Worm (Caenorhabditis elegans) whole organism, L3 larva: ENCODE data around the gene dhs-27.

Experiments used
- ZK546.5 ChIP-seq: sonication (generic microtip); optimal IDR thresholded peaks from 2 replicates; lab custom pipeline; 2017; ENCODE audit warnings: missing biosample characterization, missing genetic modification characterization
- aly-2 ChIP-seq: fragments of 150-350 bp; optimal IDR thresholded peaks from 2 replicates; lab custom pipeline; 2014; ENCODE audit warnings: missing biosample characterization, missing genetic modification characterization
- ama-1 ChIP-seq: fragments of 150-350 bp; optimal IDR thresholded peaks from 2 replicates; lab custom pipeline; 2018
- ceh-28 ChIP-seq: fragments of 150-350 bp; optimal IDR thresholded peaks from 2 replicates; lab custom pipeline; 2014; ENCODE audit warnings: missing biosample characterization, missing genetic modification reagents, missing genetic modification characterization
- daf-12 ChIP-seq: fragments of 150-350 bp; optimal IDR thresholded peaks from 2 replicates; lab custom pipeline; 2014; ENCODE audit warnings: missing biosample characterization, missing genetic modification reagents, missing genetic modification characterization
- egl-27 ChIP-seq: sonication (generic microtip); optimal IDR thresholded peaks from 4 replicates; lab custom pipeline; 2017; ENCODE audit warnings: missing biosample characterization, missing genetic modification reagents, missing genetic modification characterization
- elt-1 ChIP-seq: fragments of 150-350 bp; optimal IDR thresholded peaks from 2 replicates; lab custom pipeline; 2014; ENCODE audit warnings: missing biosample characterization, missing genetic modification characterization
- elt-2 ChIP-seq: sonication (generic microtip); optimal IDR thresholded peaks from 2 replicates; lab custom pipeline; 2016; ENCODE audit warnings: missing genetic modification reagents, mild to moderate bottlenecking, missing genetic modification characterization, missing compliant biosample characterization
- elt-3 ChIP-seq, 3 experiments: fragments of 150-350 bp in 1 of 3; sonication (generic microtip) in 2 of 3; optimal IDR thresholded peaks; 2 replicates in 2 of 3; 4 replicates in 1 of 3; lab custom pipeline; 2014 to 2017; ENCODE audit warnings: missing biosample characterization in 3 of 3, missing genetic modification characterization in 3 of 3
- fkh-2 ChIP-seq: fragments of 150-350 bp; optimal IDR thresholded peaks from 2 replicates; lab custom pipeline; 2014; ENCODE audit warnings: missing biosample characterization, missing genetic modification reagents, missing genetic modification characterization
- fos-1 ChIP-seq: fragments of 150-350 bp; optimal IDR thresholded peaks from 2 replicates; lab custom pipeline; 2014; ENCODE audit warnings: missing biosample characterization, missing genetic modification characterization
- hmg-11 ChIP-seq: sonication (generic microtip); optimal IDR thresholded peaks from 2 replicates; lab custom pipeline; 2016; ENCODE audit warnings: missing genetic modification characterization, missing compliant biosample characterization
- jun-1 ChIP-seq: fragments of 150-350 bp; optimal IDR thresholded peaks from 2 replicates; lab custom pipeline; 2014; ENCODE audit warnings: missing biosample characterization, missing genetic modification reagents, missing genetic modification characterization
- lsy-12 ChIP-seq: sonication (generic microtip); optimal IDR thresholded peaks from 2 replicates; lab custom pipeline; 2016; ENCODE audit warnings: mild to moderate bottlenecking, missing genetic modification characterization, missing compliant biosample characterization
- mdl-1 ChIP-seq: fragments of 150-350 bp; optimal IDR thresholded peaks from 2 replicates; lab custom pipeline; 2014; ENCODE audit warnings: missing biosample characterization, missing genetic modification characterization
- nfya-1 ChIP-seq: sonication (generic microtip); optimal IDR thresholded peaks from 2 replicates; lab custom pipeline; 2017; ENCODE audit warnings: missing genetic modification characterization, mild to moderate bottlenecking, missing compliant biosample characterization, antibody characterized with exemption, moderate library complexity; ENCODE audit not compliant: insufficient read depth
- nhr-11 ChIP-seq: fragments of 150-350 bp; optimal IDR thresholded peaks from 2 replicates; lab custom pipeline; 2014; ENCODE audit warnings: missing biosample characterization, missing genetic modification characterization
- nhr-12 ChIP-seq: fragments of 150-350 bp; optimal IDR thresholded peaks from 2 replicates; lab custom pipeline; 2014; ENCODE audit warnings: missing biosample characterization, missing genetic modification characterization
- nhr-25 ChIP-seq: sonication (generic microtip); optimal IDR thresholded peaks from 2 replicates; lab custom pipeline; 2017; ENCODE audit warnings: missing biosample characterization, missing genetic modification characterization
- nhr-28 ChIP-seq: fragments of 150-350 bp; optimal IDR thresholded peaks from 2 replicates; lab custom pipeline; 2014; ENCODE audit warnings: missing biosample characterization, missing genetic modification characterization
- nhr-43 ChIP-seq: sonication (generic microtip); optimal IDR thresholded peaks from 2 replicates; lab custom pipeline; 2016; ENCODE audit warnings: mild to moderate bottlenecking, missing genetic modification characterization, missing compliant biosample characterization; ENCODE audit not compliant: poor library complexity, severe bottlenecking
- nhr-67 ChIP-seq: fragments of 150-350 bp; optimal IDR thresholded peaks from 2 replicates; lab custom pipeline; 2014; ENCODE audit warnings: missing biosample characterization, missing genetic modification characterization
- nhr-76 ChIP-seq: fragments of 150-350 bp; sonication (generic microtip); optimal IDR thresholded peaks from 5 replicates; lab custom pipeline; 2014; ENCODE audit warnings: missing biosample characterization, missing genetic modification characterization
- nhr-77 ChIP-seq: fragments of 150-350 bp; optimal IDR thresholded peaks from 2 replicates; lab custom pipeline; 2014; ENCODE audit warnings: missing biosample characterization, missing genetic modification characterization
- pha-4 ChIP-seq: fragments of 150-350 bp; optimal IDR thresholded peaks from 2 replicates; lab custom pipeline; 2014; ENCODE audit warnings: missing biosample characterization, missing genetic modification reagents, missing genetic modification characterization
- pqm-1 ChIP-seq: fragments of 150-350 bp; optimal IDR thresholded peaks from 2 replicates; lab custom pipeline; 2017; ENCODE audit warnings: missing biosample characterization, missing genetic modification characterization, inconsistent platforms
- skn-1 ChIP-seq: fragments of 150-350 bp; optimal IDR thresholded peaks from 2 replicates; lab custom pipeline; 2014; ENCODE audit warnings: missing biosample characterization, missing genetic modification characterization
- snpc-4 ChIP-seq: fragments of 150-350 bp; optimal IDR thresholded peaks from 2 replicates; lab custom pipeline; 2014; ENCODE audit warnings: missing biosample characterization, missing genetic modification characterization
- tbx-2 ChIP-seq: sonication (generic microtip); optimal IDR thresholded peaks from 2 replicates; lab custom pipeline; 2016; ENCODE audit warnings: mild to moderate bottlenecking, missing genetic modification characterization, missing compliant biosample characterization
- unc-39 ChIP-seq: sonication (generic microtip); optimal IDR thresholded peaks from 4 replicates; lab custom pipeline; 2017; ENCODE audit warnings: missing biosample characterization, missing genetic modification characterization
- zag-1 ChIP-seq: fragments of 150-350 bp; optimal IDR thresholded peaks from 2 replicates; lab custom pipeline; 2014; ENCODE audit warnings: missing biosample characterization, missing genetic modification characterization
- ztf-11 ChIP-seq: fragments of 150-350 bp; optimal IDR thresholded peaks from 2 replicates; lab custom pipeline; 2014; ENCODE audit warnings: missing biosample characterization, missing genetic modification characterization

The dhs-27 gene

ce11 chrX:3411565-3412022, 2.9 kb downstream of the dhs-27 start, which contains the start of gene unc-78:
Gene unc-78 (minus strand): TSS chrX:3411615.
- TF ChIP-seq nhr-77 (no peak), ama-1 (no peak), elt-3 (tag; optimal IDR thresholded peaks at IDR 0.05; lab: Kevin White, UChicago) (no peak), elt-1 (no peak), skn-1 (no peak), unc-39 (tag; lab: Kevin White, UChicago) (no peak), mdl-1 (tag; lab: Kevin White, UChicago) (no peak), pha-4 (tag; lab: Kevin White, UChicago) (peak; percentile 16), ZK546.5 (tag; lab: Kevin White, UChicago) (no peak), nhr-12 (tag; lab: Kevin White, UChicago) (no peak), ztf-11 (tag; lab: Kevin White, UChicago) (no peak), pqm-1 (tag; lab: Kevin White, UChicago) (peak; percentile 31), elt-2 (tag; lab: Kevin White, UChicago) (peak; percentile 0), zag-1 (tag; lab: Kevin White, UChicago) (no peak), snpc-4 (tag; lab: Kevin White, UChicago) (no peak)
- TF ChIP-seq, all 47 proteins: peak for 3

- TF ChIP-seq ztf-11 (tag; lab: Kevin White, UChicago) (no peak), fos-1 (tag; lab: Kevin White, UChicago) (no peak), nfya-1 (tag; lab: Kevin White, UChicago) (no peak), jun-1 (tag; lab: Kevin White, UChicago) (no peak), nhr-76 (tag; lab: Kevin White, UChicago) (no peak), skn-1 (no peak), nhr-11 (tag; lab: Kevin White, UChicago) (no peak), elt-3 (tag; optimal IDR thresholded peaks at IDR 0.05; lab: Kevin White, UChicago) (no peak), nhr-43 (tag; lab: Kevin White, UChicago) (no peak), hmg-11 (tag; lab: Kevin White, UChicago) (no peak), lsy-12 (tag; lab: Kevin White, UChicago) (no peak)
Measured at ce11 chrX:3408717-3409303, 5.7 kb downstream of the dhs-27 start.

- TF ChIP-seq elt-1 (no peak), jun-1 (tag; lab: Kevin White, UChicago) (no peak), aly-2 (tag; lab: Kevin White, UChicago) (no peak), unc-39 (tag; lab: Kevin White, UChicago) (no peak)
- TF ChIP-seq, all 47 proteins: peak for 0
Measured at ce11 chrX:3403195-3403594, 11.3 kb downstream of the dhs-27 start, which contains the start of gene vit-5. Gene vit-5 (plus strand): TSS chrX:3403471.

- TF ChIP-seq fkh-2 (tag; lab: Kevin White, UChicago) (no peak), ceh-28 (tag; lab: Kevin White, UChicago) (no peak), pha-4 (tag; lab: Kevin White, UChicago) (no peak), nhr-67 (no peak), egl-27 (tag; lab: Kevin White, UChicago) (no peak), ztf-11 (tag; lab: Kevin White, UChicago) (no peak), snpc-4 (tag; lab: Kevin White, UChicago) (no peak), aly-2 (tag; lab: Kevin White, UChicago) (no peak), tbx-2 (tag; lab: Kevin White, UChicago) (no peak), nhr-25 (tag; lab: Kevin White, UChicago) (no peak), elt-2 (tag; lab: Kevin White, UChicago) (no peak), nhr-11 (tag; lab: Kevin White, UChicago) (no peak), jun-1 (tag; lab: Kevin White, UChicago) (no peak), elt-1 (no peak)
Measured at ce11 chrX:3401701-3402100, 12.8 kb downstream of the dhs-27 start, which contains the start of gene C04F6.9. Gene C04F6.9 (plus strand): TSS chrX:3402001.

ce11 chrX:3400387-3400786, 14.1 kb downstream of the dhs-27 start:
- TF ChIP-seq nhr-12 (tag; lab: Kevin White, UChicago) (no peak), nhr-77 (no peak), daf-12 (tag; lab: Kevin White, UChicago) (no peak), nhr-28 (tag; lab: Kevin White, UChicago) (no peak)
